Fruit fly (Drosophila melanogaster) Kc167 (cell line): ENCODE results near the gene BG642167.

ENCODE experiments used
- psq ChIP-seq: fragments of >200 bp; optimal IDR thresholded peaks from 2 replicates; lab custom pipeline; 2017; ENCODE audit warnings: missing external identifiers
- ttk ChIP-seq: sonication (Bioruptor generic); optimal IDR thresholded peaks from 2 replicates; lab custom pipeline; 2017; ENCODE audit warnings: missing external identifiers

dm6 chr3R:25790371-25790770 is 15.9 kb upstream of the BG642167 start, which contains the start of gene CG31093:
- no peak for TF ChIP-seq ttk (lab: Kevin White, UChicago)
- no peak for TF ChIP-seq psq (lab: Kevin White, UChicago)
